Fruit fly (Drosophila melanogaster) whole organism, embryonic: ENCODE data around the gene CG14221.
A peak's percentile ranks its signal among the peaks of the same experiment; 100 is the strongest.

Experiments
- Ada2b ChIP-seq: fragments of 200-800 bp; sonication (Bioruptor generic); IDR thresholded peaks from 2 replicates; pipeline ENCODE4 v1.3.6; 2022; ENCODE audit warnings: missing biosample characterization, missing genetic modification characterization
- Antp ChIP-seq: fragments of 200-800 bp; sonication (Bioruptor generic); optimal IDR thresholded peaks from 3 replicates; lab custom pipeline; 2016; ENCODE audit warnings: missing biosample characterization, missing genetic modification characterization
- CG10366 ChIP-seq: fragments of 200-800 bp; sonication (Bioruptor generic); IDR thresholded peaks from 2 replicates; pipeline ENCODE4 v1.3.6; 2022; ENCODE audit warnings: missing biosample characterization, missing genetic modification characterization
- CG11504 ChIP-seq: fragments of 200-800 bp; sonication (Bioruptor generic); optimal IDR thresholded peaks from 3 replicates; lab custom pipeline; 2019; ENCODE audit warnings: missing biosample characterization, mild to moderate bottlenecking, missing genetic modification characterization, moderate library complexity
- CG11695 ChIP-seq: fragments of 200-800 bp; sonication (Bioruptor generic); IDR thresholded peaks from 3 replicates; pipeline ENCODE4 v1.3.6; 2022; ENCODE audit warnings: missing biosample characterization, missing genetic modification characterization
- CG11696 ChIP-seq: fragments of 200-800 bp; sonication (Bioruptor generic); IDR thresholded peaks from 2 replicates; pipeline ENCODE4 v1.3.6; 2022; ENCODE audit warnings: missing biosample characterization, missing genetic modification characterization
- CG12942 ChIP-seq: fragments of 200-800 bp; sonication (Bioruptor generic); optimal IDR thresholded peaks from 3 replicates; lab custom pipeline; 2016; ENCODE audit warnings: missing biosample characterization, missing genetic modification characterization
- CG15696 ChIP-seq: fragments of 200-800 bp; sonication (Bioruptor generic); optimal IDR thresholded peaks from 2 replicates; lab custom pipeline; 2019; ENCODE audit warnings: missing biosample characterization, mild to moderate bottlenecking, missing genetic modification characterization, moderate library complexity
- CG1832 ChIP-seq: fragments of 200-800 bp; sonication (Bioruptor generic); optimal IDR thresholded peaks from 2 replicates; lab custom pipeline; 2017; ENCODE audit warnings: missing biosample characterization, mild to moderate bottlenecking, missing genetic modification characterization, inconsistent platforms
- CG30403 ChIP-seq: fragments of 200-800 bp; sonication (Bioruptor generic); optimal IDR thresholded peaks from 3 replicates; lab custom pipeline; 2016; ENCODE audit warnings: missing biosample characterization, missing genetic modification characterization
- CG33213 ChIP-seq: fragments of 200-800 bp; sonication (Bioruptor generic); optimal IDR thresholded peaks from 3 replicates; lab custom pipeline; 2016; ENCODE audit warnings: missing biosample characterization, missing genetic modification characterization
- CG34422 ChIP-seq: fragments of 200-800 bp; sonication (Bioruptor generic); IDR thresholded peaks from 3 replicates; pipeline ENCODE4 v1.3.6; 2022; ENCODE audit warnings: missing biosample characterization, missing genetic modification characterization
- CG4282 ChIP-seq: fragments of 200-800 bp; sonication (Bioruptor generic); optimal IDR thresholded peaks from 2 replicates; lab custom pipeline; 2016; ENCODE audit warnings: missing biosample characterization, missing genetic modification characterization
- CG4404 ChIP-seq: fragments of 200-800 bp; sonication (Bioruptor generic); IDR thresholded peaks from 2 replicates; pipeline ENCODE4 v1.3.6; 2022; ENCODE audit warnings: missing biosample characterization, missing genetic modification characterization
- CG5180 ChIP-seq: fragments of 200-800 bp; sonication (Bioruptor generic); optimal IDR thresholded peaks from 3 replicates; lab custom pipeline; 2017; ENCODE audit warnings: missing biosample characterization, missing genetic modification characterization, mild to moderate bottlenecking, moderate library complexity, missing genetic modification reagents
- CG6683 ChIP-seq: fragments of 200-800 bp; sonication (Bioruptor generic); optimal IDR thresholded peaks from 2 replicates; lab custom pipeline; 2017; ENCODE audit warnings: missing biosample characterization, mild to moderate bottlenecking, missing genetic modification characterization, missing genetic modification reagents
- CG7786 ChIP-seq: fragments of 200-800 bp; sonication (Bioruptor generic); optimal IDR thresholded peaks from 2 replicates; lab custom pipeline; 2016; ENCODE audit warnings: missing biosample characterization, missing genetic modification characterization
- CG7839 ChIP-seq: fragments of 200-800 bp; sonication (Bioruptor generic); optimal IDR thresholded peaks from 3 replicates; lab custom pipeline; 2018; ENCODE audit warnings: missing biosample characterization, mild to moderate bottlenecking, missing genetic modification characterization, moderate library complexity
- CG8924 ChIP-seq: fragments of 200-800 bp; optimal IDR thresholded peaks from 3 replicates; lab custom pipeline; 2019; ENCODE audit warnings: missing biosample characterization, mild to moderate bottlenecking, missing genetic modification characterization, moderate library complexity
- CG8944 ChIP-seq: fragments of 200-800 bp; sonication (Bioruptor generic); optimal IDR thresholded peaks from 3 replicates; lab custom pipeline; 2016; ENCODE audit warnings: missing biosample characterization, missing genetic modification characterization
- CG9215 ChIP-seq: fragments of 200-800 bp; sonication (Bioruptor generic); IDR thresholded peaks from 2 replicates; pipeline ENCODE4 v1.3.6; 2022; ENCODE audit warnings: missing biosample characterization, missing genetic modification characterization
- CG9932 ChIP-seq: fragments of 200-800 bp; sonication (Bioruptor generic); IDR thresholded peaks from 2 replicates; pipeline ENCODE4 v1.3.6; 2022; ENCODE audit warnings: missing biosample characterization, missing genetic modification characterization
- Camta ChIP-seq: fragments of 200-800 bp; sonication (Bioruptor generic); optimal IDR thresholded peaks from 2 replicates; lab custom pipeline; 2016; ENCODE audit warnings: missing biosample characterization, missing genetic modification characterization
- Deaf1 ChIP-seq: fragments of 200-800 bp; optimal IDR thresholded peaks from 3 replicates; lab custom pipeline; 2019; ENCODE audit warnings: missing biosample characterization, mild to moderate bottlenecking, missing genetic modification characterization, moderate library complexity
- Dip3 ChIP-seq: fragments of 200-800 bp; sonication (Bioruptor generic); optimal IDR thresholded peaks from 3 replicates; lab custom pipeline; 2016; ENCODE audit warnings: missing biosample characterization, missing genetic modification characterization
- HLH4C ChIP-seq: fragments of 200-800 bp; sonication (Bioruptor generic); IDR thresholded peaks from 3 replicates; pipeline ENCODE4 v1.3.6; 2022; ENCODE audit warnings: missing biosample characterization, missing genetic modification characterization; ENCODE audit not compliant: partially characterized antibody
- HmgD ChIP-seq: fragments of 200-800 bp; sonication (Bioruptor generic); optimal IDR thresholded peaks from 3 replicates; lab custom pipeline; 2016; ENCODE audit warnings: missing biosample characterization, missing genetic modification characterization
- Hmr ChIP-seq: fragments of 200-800 bp; sonication (Bioruptor generic); optimal IDR thresholded peaks from 3 replicates; lab custom pipeline; 2017; ENCODE audit warnings: mild to moderate bottlenecking, missing biosample characterization, missing genetic modification reagents, missing genetic modification characterization
- Hr39 ChIP-seq: fragments of >200 bp; optimal IDR thresholded peaks from 2 replicates; lab custom pipeline; 2017
- Hsf ChIP-seq: fragments of 200-800 bp; sonication (Bioruptor generic); optimal IDR thresholded peaks from 3 replicates; lab custom pipeline; 2016; ENCODE audit warnings: missing biosample characterization, missing genetic modification characterization
- MTF-1 ChIP-seq: fragments of 200-800 bp; sonication (Bioruptor generic); optimal IDR thresholded peaks from 2 replicates; lab custom pipeline; 2018; ENCODE audit warnings: missing biosample characterization, mild to moderate bottlenecking, missing genetic modification characterization, borderline replicate concordance
- Nf-YB ChIP-seq: fragments of 200-800 bp; sonication (Bioruptor generic); optimal IDR thresholded peaks from 3 replicates; lab custom pipeline; 2019; ENCODE audit warnings: missing biosample characterization, mild to moderate bottlenecking, missing genetic modification characterization, moderate library complexity
- Opbp ChIP-seq: fragments of 200-800 bp; sonication (Bioruptor generic); IDR thresholded peaks from 3 replicates; pipeline ENCODE4 v1.3.6; 2022; ENCODE audit warnings: missing biosample characterization, missing genetic modification characterization; ENCODE audit not compliant: partially characterized antibody
- Rfx ChIP-seq: fragments of 200-800 bp; sonication (Bioruptor generic); IDR thresholded peaks from 2 replicates; pipeline ENCODE4 v1.3.6; 2022; ENCODE audit warnings: missing biosample characterization, missing genetic modification characterization
- esg ChIP-seq: fragments of 200-800 bp; sonication (Bioruptor generic); conservative IDR thresholded peaks from 2 replicates; pipeline ENCODE4 v1.3.6; 2022; ENCODE audit warnings: missing biosample characterization, missing genetic modification characterization
- fd102C ChIP-seq: fragments of 200-800 bp; sonication (Bioruptor generic); optimal IDR thresholded peaks from 2 replicates; lab custom pipeline; 2018; ENCODE audit warnings: missing biosample characterization, mild to moderate bottlenecking, missing genetic modification characterization, moderate library complexity
- fd64A ChIP-seq: fragments of 200-800 bp; sonication (Bioruptor generic); optimal IDR thresholded peaks from 3 replicates; lab custom pipeline; 2018; ENCODE audit warnings: missing biosample characterization, mild to moderate bottlenecking, missing genetic modification characterization
- gro ChIP-seq: fragments of 200-800 bp; sonication (Bioruptor generic); optimal IDR thresholded peaks from 2 replicates; lab custom pipeline; 2016; ENCODE audit warnings: missing biosample characterization, missing genetic modification characterization
- gsb-n ChIP-seq: fragments of 200-800 bp; sonication (Bioruptor generic); optimal IDR thresholded peaks from 3 replicates; lab custom pipeline; 2018; ENCODE audit warnings: missing biosample characterization, mild to moderate bottlenecking, missing genetic modification characterization
- her ChIP-seq: fragments of 200-800 bp; sonication (Bioruptor generic); optimal IDR thresholded peaks from 2 replicates; lab custom pipeline; 2016; ENCODE audit warnings: missing biosample characterization, missing genetic modification characterization
- hth ChIP-seq: fragments of >200 bp; optimal IDR thresholded peaks from 2 replicates; lab custom pipeline; 2017; ENCODE audit warnings: inconsistent platforms
- kah ChIP-seq: fragments of 200-800 bp; sonication (Bioruptor generic); optimal IDR thresholded peaks from 2 replicates; lab custom pipeline; 2018; ENCODE audit warnings: missing biosample characterization, mild to moderate bottlenecking, missing genetic modification characterization
- klu ChIP-seq: fragments of 200-800 bp; sonication (Bioruptor generic); IDR thresholded peaks from 2 replicates; pipeline ENCODE4 v1.3.6; 2022; ENCODE audit warnings: missing biosample characterization, missing genetic modification characterization
- luna ChIP-seq: fragments of 200-800 bp; sonication (Bioruptor generic); optimal IDR thresholded peaks from 2 replicates; lab custom pipeline; 2016; ENCODE audit warnings: missing biosample characterization, missing genetic modification characterization
- nom ChIP-seq: fragments of 200-800 bp; sonication (Bioruptor generic); optimal IDR thresholded peaks from 2 replicates; lab custom pipeline; 2017; ENCODE audit warnings: missing biosample characterization, missing genetic modification characterization, mild to moderate bottlenecking, moderate library complexity, missing genetic modification reagents
- run ChIP-seq: fragments of 200-800 bp; sonication (Bioruptor generic); optimal IDR thresholded peaks from 3 replicates; lab custom pipeline; 2018; ENCODE audit warnings: missing biosample characterization, mild to moderate bottlenecking, missing genetic modification characterization
- schlank ChIP-seq: fragments of 200-800 bp; sonication (Bioruptor generic); optimal IDR thresholded peaks from 2 replicates; lab custom pipeline; 2018; ENCODE audit warnings: missing biosample characterization, mild to moderate bottlenecking, missing genetic modification characterization
- tin ChIP-seq: fragments of 200-800 bp; sonication (Bioruptor generic); optimal IDR thresholded peaks from 3 replicates; lab custom pipeline; 2016; ENCODE audit warnings: missing biosample characterization, missing genetic modification characterization
- ttk ChIP-seq: fragments of 200-800 bp; sonication (Bioruptor generic); IDR thresholded peaks from 2 replicates; pipeline ENCODE4 v2.1.2; 2022; ENCODE audit warnings: missing biosample characterization, missing genetic modification characterization
- usp ChIP-seq: fragments of >200 bp; optimal IDR thresholded peaks from 2 replicates; lab custom pipeline; 2017; ENCODE audit warnings: missing biosample characterization, missing genetic modification characterization
- wor ChIP-seq: fragments of 200-800 bp; sonication (Bioruptor generic); IDR thresholded peaks from 2 replicates; pipeline ENCODE4 v1.3.6; 2022; ENCODE audit warnings: missing biosample characterization, missing genetic modification characterization
- zfh1 ChIP-seq: fragments of 200-800 bp; sonication (Bioruptor generic); IDR thresholded peaks from 3 replicates; pipeline ENCODE4 v1.3.6; 2022; ENCODE audit warnings: missing biosample characterization, missing genetic modification characterization

CG14221 gene

DNA sequence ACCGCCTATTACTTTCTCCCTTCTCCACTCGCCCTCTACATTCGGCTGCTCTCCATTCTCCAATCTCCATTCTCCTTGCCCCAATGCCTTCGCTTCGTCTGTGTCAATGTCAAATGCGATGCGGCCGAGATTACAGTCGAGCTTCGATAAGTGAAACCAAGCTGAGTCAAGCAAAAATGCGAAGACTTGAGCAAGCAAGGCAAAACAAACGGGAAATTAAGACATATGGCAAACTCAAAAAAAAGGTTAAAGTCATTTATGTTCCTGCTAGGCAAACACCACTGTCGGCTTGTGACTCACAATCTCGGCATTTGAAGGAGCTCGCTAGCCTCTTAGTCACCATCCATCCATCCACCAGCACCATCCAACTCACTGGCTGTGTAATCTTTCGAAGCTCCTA, 47.4 kb upstream of the CG14221 start (continued):
- TF ChIP-seq Hmr (GFP tag; lab: Kevin White, UChicago) (peak; percentile 96), CG7839 (tag; lab: Kevin White, UChicago) (peak; percentile 98), fd64A (peak; percentile 85), MTF-1 (GFP tag; lab: Kevin White, UChicago) (peak; percentile 91), CG12942 (GFP tag; lab: Kevin White, UChicago) (peak; percentile 97), CG7786 (GFP tag; lab: Kevin White, UChicago) (peak; percentile 98), CG30403 (GFP tag; lab: Kevin White, UChicago) (peak; percentile 97), Antp (peak; percentile 99), gsb-n (peak; percentile 96), CG8944 (GFP tag; lab: Kevin White, UChicago) (peak; percentile 98), luna (GFP tag; lab: Kevin White, UChicago) (peak; percentile 92), kah (GFP tag; lab: Kevin White, UChicago) (peak; percentile 78), Nf-YB (peak; percentile 84), Ada2b (GFP tag; lab: Robert Waterston, UW) (peak; percentile 93), Deaf1 (peak; percentile 77), Hsf (GFP tag; lab: Kevin White, UChicago) (peak; percentile 97), esg (GFP tag; lab: Robert Waterston, UW) (peak; percentile 94), CG4404 (peak; percentile 92), her (GFP tag; lab: Kevin White, UChicago) (peak; percentile 97), fd102C (peak; percentile 70), CG5180 (GFP tag; lab: Kevin White, UChicago) (peak; percentile 74), CG9932 (GFP tag; lab: Robert Waterston, UW) (peak; percentile 97), hth (no peak), run (tag; lab: Kevin White, UChicago) (peak; percentile 84), Hr39 (lab: Kevin White, UChicago) (no peak), ttk (GFP tag; lab: Robert Waterston, UW) (peak; percentile 91), klu (GFP tag; lab: Robert Waterston, UW) (peak; percentile 86), CG6683 (GFP tag; lab: Kevin White, UChicago) (peak; percentile 78), CG8924 (peak; percentile 94), CG33213 (GFP tag; lab: Kevin White, UChicago) (peak; percentile 95), Camta (GFP tag; lab: Kevin White, UChicago) (peak; percentile 97), Dip3 (GFP tag; lab: Kevin White, UChicago) (peak; percentile 98), CG15696 (peak; percentile 97), zfh1 (GFP tag; lab: Robert Waterston, UW) (peak; percentile 96), CG11696 (GFP tag; lab: Robert Waterston, UW) (peak; percentile 78), nom (GFP tag; lab: Kevin White, UChicago) (peak; percentile 96), CG11695 (peak; percentile 79), CG4282 (GFP tag; lab: Kevin White, UChicago) (peak; percentile 80), tin (peak; percentile 97), CG11504 (peak; percentile 95), Rfx (GFP tag; lab: Robert Waterston, UW) (peak; percentile 95), CG1832 (peak; percentile 13), wor (GFP tag; lab: Robert Waterston, UW) (peak; percentile 89), schlank (peak; percentile 97), CG9215 (peak; percentile 85), Opbp (no peak), usp (GFP tag; lab: Kevin White, UChicago) (no peak), HLH4C (GFP tag; lab: Robert Waterston, UW) (no peak), HmgD (GFP tag; lab: Kevin White, UChicago) (peak; percentile 92), CG34422 (peak; percentile 93), gro (GFP tag; lab: Kevin White, UChicago) (peak; percentile 97), CG10366 (GFP tag; lab: Robert Waterston, UW) (peak; percentile 97)
